Fruit fly (Drosophila melanogaster): ENCODE data around the gene CG1965.

CG1965 gene

DNA sequence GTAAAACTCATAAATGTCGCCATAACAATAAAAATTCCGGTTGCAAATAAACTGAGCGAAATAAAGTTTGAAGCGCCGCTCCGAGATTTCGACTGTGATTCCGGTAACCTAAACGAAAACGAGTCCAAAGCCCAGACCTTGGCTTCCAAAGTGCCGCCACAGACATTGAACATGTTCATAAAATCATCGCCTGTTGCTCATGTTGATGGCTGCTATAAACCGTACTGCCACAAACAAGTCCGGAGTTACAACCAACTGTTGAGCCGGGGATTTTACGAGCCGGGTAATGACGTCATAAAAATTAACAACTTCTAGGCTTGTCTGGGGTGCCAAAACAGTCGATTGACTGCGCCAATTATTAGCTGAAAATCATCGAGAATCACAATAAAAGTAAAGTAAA is 38.6 kb upstream of the CG1965 start:
- TF ChIP-seq Eip78C (GFP tag) (no peak), CG8119 (GFP tag; IDR thresholded peaks at IDR 0.05) (no peak), Hr4 (GFP tag; optimal IDR thresholded peaks at IDR 0.05) (no peak), Sox102F (GFP tag; optimal IDR thresholded peaks at IDR 0.05) (no peak), Eip75B (GFP tag; optimal IDR thresholded peaks at IDR 0.05) (no peak), OdsH (GFP tag; optimal IDR thresholded peaks at IDR 0.05) (no peak), CG3032 (tag; optimal IDR thresholded peaks at IDR 0.05) (no peak)

- TF ChIP-seq Hr38 (GFP tag; optimal IDR thresholded peaks at IDR 0.05) (no peak), CG6792 (GFP tag; optimal IDR thresholded peaks at IDR 0.05) (no peak), CG3032 (tag; optimal IDR thresholded peaks at IDR 0.05) (no peak), CG8319 (GFP tag; optimal IDR thresholded peaks at IDR 0.05) (no peak), CG32006 (GFP tag; optimal IDR thresholded peaks at IDR 0.05) (no peak), Sox102F (GFP tag; optimal IDR thresholded peaks at IDR 0.05) (no peak), CG11762 (GFP tag; optimal IDR thresholded peaks at IDR 0.05; ENCODE audit: insufficient read depth) (no peak), fkh (GFP tag; optimal IDR thresholded peaks at IDR 0.05) (no peak), CG6163 (GFP tag; IDR thresholded peaks at IDR 0.05) (no peak), CG34406 (GFP tag; optimal IDR thresholded peaks at IDR 0.05) (no peak), esn (GFP tag; optimal IDR thresholded peaks at IDR 0.05) (no peak), Eip78C (GFP tag) (no peak), dsx (GFP tag; optimal IDR thresholded peaks at IDR 0.05; ENCODE audit: poor library complexity, severe bottlenecking) (no peak), Sox15 (GFP tag; optimal IDR thresholded peaks at IDR 0.05) (no peak), CG11902 (GFP tag; optimal IDR thresholded peaks at IDR 0.05) (no peak)
Observed at dm6 chr3R:7029434-7029833, 37.8 kb upstream of the CG1965 start.

- no peak for TF ChIP-seq CG4318 (GFP tag; optimal IDR thresholded peaks at IDR 0.05)
- TF ChIP-seq Ets21C (GFP tag; optimal IDR thresholded peaks at IDR 0.05), result no peak
- TF ChIP-seq lz (GFP tag; optimal IDR thresholded peaks at IDR 0.05), result no peak
- TF ChIP-seq Met (GFP tag; optimal IDR thresholded peaks at IDR 0.05), result no peak
- no peak for TF ChIP-seq CG11294 (GFP tag; IDR thresholded peaks at IDR 0.05)
- no peak for TF ChIP-seq fd59A (GFP tag; optimal IDR thresholded peaks at IDR 0.05)
- TF ChIP-seq Sox15 (GFP tag; optimal IDR thresholded peaks at IDR 0.05), result no peak
- TF ChIP-seq svp (GFP tag), result no peak
- no peak for TF ChIP-seq CG9139 (GFP tag; optimal IDR thresholded peaks at IDR 0.05)
- TF ChIP-seq Eip75B (GFP tag; optimal IDR thresholded peaks at IDR 0.05), result no peak
- TF ChIP-seq CG10669 (GFP tag; optimal IDR thresholded peaks at IDR 0.05), result no peak
- no peak for TF ChIP-seq OdsH (GFP tag; optimal IDR thresholded peaks at IDR 0.05)
Observed at dm6 chr3R:7031553-7031952, 35.6 kb upstream of the CG1965 start.

DNA sequence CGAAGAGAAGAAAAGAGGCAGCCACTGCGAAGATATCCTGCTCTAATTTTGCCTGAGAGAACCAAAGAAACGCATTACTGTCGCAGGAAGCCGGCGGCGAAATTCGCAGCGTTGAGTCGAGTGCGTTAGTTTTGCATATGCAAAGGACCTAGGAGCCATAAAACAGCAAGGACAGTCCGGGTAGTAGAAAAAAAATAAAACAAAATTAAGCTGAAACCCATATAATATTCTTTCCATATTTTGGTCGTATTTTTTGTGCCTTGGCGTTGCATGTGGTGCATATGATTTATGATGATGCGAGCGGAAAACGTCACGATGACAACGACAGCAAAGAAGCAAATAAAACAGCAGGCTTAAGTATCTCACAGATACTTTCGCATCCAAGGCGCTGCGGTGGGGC is 33.5 kb upstream of the CG1965 start:
- TF ChIP-seq svp (GFP tag) (no peak), Hr39 (GFP tag; optimal IDR thresholded peaks at IDR 0.05) (no peak), CG8632 (GFP tag; optimal IDR thresholded peaks at IDR 0.05) (no peak), CG34406 (GFP tag; optimal IDR thresholded peaks at IDR 0.05) (no peak), CG1621 (tag; optimal IDR thresholded peaks at IDR 0.05) (no peak), Ets96B (tag; optimal IDR thresholded peaks at IDR 0.05) (no peak), CG32006 (GFP tag; optimal IDR thresholded peaks at IDR 0.05) (no peak), Eip78C (GFP tag) (no peak), Smox (GFP tag; optimal IDR thresholded peaks at IDR 0.05) (no peak)

DNA sequence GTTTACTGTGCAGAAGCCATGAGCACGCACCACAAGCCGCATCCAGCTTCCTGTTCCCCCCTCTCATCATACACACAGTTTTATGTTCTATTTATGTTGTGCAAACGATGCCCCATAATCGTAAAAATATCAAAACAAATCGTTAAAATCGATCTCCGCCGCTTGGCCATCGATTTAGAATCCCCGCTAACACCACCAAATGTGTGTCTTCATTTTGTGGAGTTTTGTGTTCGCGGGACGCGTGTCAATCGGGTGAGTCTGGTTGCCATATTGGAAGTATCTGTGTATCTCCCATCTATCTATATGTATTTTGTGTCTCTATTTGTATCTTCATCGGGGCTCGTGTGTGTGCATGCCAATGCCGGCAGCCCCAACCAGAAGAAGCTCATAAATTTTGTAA is 32.8 kb upstream of the CG1965 start:
- TF ChIP-seq esn (GFP tag; optimal IDR thresholded peaks at IDR 0.05), result no peak

- TF ChIP-seq acj6 (GFP tag; optimal IDR thresholded peaks at IDR 0.05) (no peak), topi (GFP tag; optimal IDR thresholded peaks at IDR 0.05) (no peak), CG4318 (GFP tag; optimal IDR thresholded peaks at IDR 0.05) (no peak), CG15336 (GFP tag; IDR thresholded peaks at IDR 0.05) (no peak), CG6276 (GFP tag; optimal IDR thresholded peaks at IDR 0.05) (no peak), CG11762 (GFP tag; optimal IDR thresholded peaks at IDR 0.05; ENCODE audit: insufficient read depth) (no peak), CG9139 (GFP tag; optimal IDR thresholded peaks at IDR 0.05) (no peak), Sox102F (GFP tag; optimal IDR thresholded peaks at IDR 0.05) (no peak), eg (GFP tag; IDR thresholded peaks at IDR 0.05) (no peak), dsx (GFP tag; optimal IDR thresholded peaks at IDR 0.05; ENCODE audit: poor library complexity, severe bottlenecking) (no peak), CG6808 (GFP tag; optimal IDR thresholded peaks at IDR 0.05) (no peak), Lpt (GFP tag; optimal IDR thresholded peaks at IDR 0.05) (no peak), achi (GFP tag; optimal IDR thresholded peaks at IDR 0.05) (no peak), pdm3 (GFP tag; optimal IDR thresholded peaks at IDR 0.05) (no peak), dac (GFP tag; optimal IDR thresholded peaks at IDR 0.05) (no peak)
Observed at dm6 chr3R:7035703-7036266, 31.4 kb upstream of the CG1965 start.

Data from whole organism, prepupa.